Worm (Caenorhabditis elegans): Measurements from ENCODE around the gene asp-16.

DNA sequence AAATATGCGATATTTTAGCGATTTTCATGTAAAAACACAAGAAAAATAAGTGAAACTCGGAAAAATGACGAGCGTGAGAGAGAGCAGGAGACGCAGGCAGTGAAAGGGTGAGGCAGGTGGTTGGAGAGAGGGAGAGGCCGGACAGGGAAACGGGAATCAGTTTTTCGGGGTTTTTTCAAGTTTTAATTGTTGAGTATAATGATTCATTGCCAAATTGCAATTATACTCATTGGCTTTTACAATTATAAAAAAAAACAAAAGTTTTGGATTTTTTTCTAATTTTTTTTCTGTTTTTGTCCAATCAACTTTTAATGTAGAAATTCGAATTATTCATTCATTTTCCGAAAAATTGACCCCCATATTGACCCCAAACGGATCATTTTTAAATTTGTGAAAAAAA lies 40.1 kb upstream of the asp-16 start, which contains the start of gene nhr-95:
- TF ChIP-seq tbx-2 (tag; optimal IDR thresholded peaks at IDR 0.05) = no peak
- no peak for TF ChIP-seq unc-86 (tag; optimal IDR thresholded peaks at IDR 0.05)
- no peak for TF ChIP-seq K09A11.1 (tag; optimal IDR thresholded peaks at IDR 0.05; ENCODE audit: insufficient read depth)
- TF ChIP-seq ttx-3 (tag; optimal IDR thresholded peaks at IDR 0.05) = no peak
- TF ChIP-seq nhr-11 (tag; optimal IDR thresholded peaks at IDR 0.05) = no peak
- TF ChIP-seq pha-4 (tag; optimal IDR thresholded peaks at IDR 0.05) = no peak

Data from whole organism, late embryonic.